Worm (Caenorhabditis elegans): ENCODE measurements around the gene vit-3.

The vit-3 gene

ce11 chrX:3518494-3518893 lies 53.9 kb downstream of the vit-3 start, which contains the start of gene npr-16:
TSS of gene npr-16 (plus strand) at chrX:3518794.
- TF ChIP-seq T23F11.4 (GFP tag; optimal IDR thresholded peaks at IDR 0.05) (no peak), che-1 (tag; optimal IDR thresholded peaks at IDR 0.05) (no peak), ceh-31 (tag; optimal IDR thresholded peaks at IDR 0.05) (no peak), sox-2 (GFP tag; IDR thresholded peaks at IDR 0.05) (no peak), rnt-1 (tag; optimal IDR thresholded peaks at IDR 0.05) (no peak), unc-3 (GFP tag; conservative IDR thresholded peaks at IDR 0.05) (no peak), unc-3 (tag; optimal IDR thresholded peaks at IDR 0.05) (no peak), npax-4 (tag; optimal IDR thresholded peaks at IDR 0.05) (no peak)

Data from whole organism, late embryonic.